2 worm cellular contexts compared by ENCODE assay signal in the genomic region with DNA sequence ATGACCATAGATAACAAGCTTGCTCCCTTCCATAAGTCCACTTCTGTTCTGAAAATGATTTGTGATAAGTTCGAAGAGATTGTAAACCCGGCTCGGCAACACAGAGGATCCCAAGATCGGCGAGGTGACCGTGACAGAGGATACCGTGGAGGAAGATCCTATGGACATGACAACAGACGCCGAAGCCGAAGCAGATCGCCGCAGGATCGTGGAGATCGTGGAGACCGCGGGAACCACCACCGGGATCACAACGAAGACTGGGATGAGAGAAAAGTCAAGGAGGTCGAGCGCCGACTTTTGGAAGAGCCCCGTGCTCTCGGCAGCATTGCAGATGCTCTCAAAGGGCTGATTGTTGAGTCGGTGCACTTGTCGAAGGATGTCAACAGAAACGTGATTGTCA.
TF ChIP-seq lines count a peak whose summit lies in the region.

No protein-coding gene starts in this region.

TF ChIP-seq in whole organism, L4 larva, 104 proteins besides CTCF, POLR2A, EP300 and RAD21:
- no peak for TF ChIP-seq daf-8 (GFP tag; IDR thresholded peaks at IDR 0.05; lab: Robert Waterston, UW)
- no peak for TF ChIP-seq mxl-2 (GFP tag; conservative IDR thresholded peaks at IDR 0.05; lab: Robert Waterston, UW)
- no peak for TF ChIP-seq ztf-7 (tag; optimal IDR thresholded peaks at IDR 0.05; lab: Kevin White, UChicago)
- peak; percentile 76 for TF ChIP-seq set-16 (GFP tag; IDR thresholded peaks at IDR 0.05; lab: Robert Waterston, UW)
- TF ChIP-seq unc-130 (GFP tag; optimal IDR thresholded peaks at IDR 0.05; lab: Kevin White, UChicago), result no peak

TF ChIP-seq in whole organism, young adult, 124 proteins besides CTCF, POLR2A, EP300 and RAD21:
- TF ChIP-seq zfh-2 (GFP tag; conservative IDR thresholded peaks at IDR 0.05; lab: Robert Waterston, UW), result peak; percentile 71; the same call in 1 of the 2 replicates
- TF ChIP-seq ztf-26 (tag; optimal IDR thresholded peaks at IDR 0.05; lab: Kevin White, UChicago), result no peak
- TF ChIP-seq madf-6 (GFP tag; IDR thresholded peaks at IDR 0.05; lab: Robert Waterston, UW), result no peak
